Fruit fly (Drosophila melanogaster): ENCODE measurements around the gene CG13318.

CG13318 gene

dm6 chr3R:8772591-8772990 lies at the start of gene CG13318:
Gene CG13318, minus strand, starts transcription at chr3R:8772691.
- TF ChIP-seq rn (GFP tag; IDR thresholded peaks at IDR 0.05), result no peak

- TF ChIP-seq EcR (GFP tag; optimal IDR thresholded peaks at IDR 0.05) (peak; percentile 51), Ets98B (GFP tag; IDR thresholded peaks at IDR 0.05) (no peak)
Observed at dm6 chr3R:8821623-8822022, 49.1 kb upstream of the CG13318 start, which contains the start of gene CG8369. Gene CG8369, plus strand, starts transcription at chr3R:8822008.

- TF ChIP-seq CG32121 (GFP tag; IDR thresholded peaks at IDR 0.05) (peak; percentile 26; the same call in 1 of the 2 replicates), Pif1A (GFP tag; optimal IDR thresholded peaks at IDR 0.05) (peak; percentile 32), fd96Ca (GFP tag; IDR thresholded peaks at IDR 0.05) (no peak), rn (GFP tag; IDR thresholded peaks at IDR 0.05) (no peak), CG8301 (tag; optimal IDR thresholded peaks at IDR 0.05) (peak; percentile 2), CG8159 (tag; optimal IDR thresholded peaks at IDR 0.05) (no peak), CG17806 (tag; optimal IDR thresholded peaks at IDR 0.05) (peak; percentile 2), CG13204 (GFP tag; optimal IDR thresholded peaks at IDR 0.05) (no peak), Ets98B (GFP tag; IDR thresholded peaks at IDR 0.05) (peak; percentile 52; the same call in 1 of the 2 replicates), EcR (GFP tag; optimal IDR thresholded peaks at IDR 0.05) (peak; percentile 9), CG34367 (tag; optimal IDR thresholded peaks at IDR 0.05) (peak; percentile 36), CG14655 (GFP tag; optimal IDR thresholded peaks at IDR 0.05) (no peak), CG12605 (GFP tag; IDR thresholded peaks at IDR 0.05) (peak; percentile 63), D1 (tag; optimal IDR thresholded peaks at IDR 0.05) (peak; percentile 48), CG4496 (GFP tag; IDR thresholded peaks at IDR 0.05) (peak; percentile 68), Snoo (tag; optimal IDR thresholded peaks at IDR 0.05) (peak; percentile 12), Pif1B (GFP tag; optimal IDR thresholded peaks at IDR 0.05) (peak; percentile 10)
Observed at dm6 chr3R:8820428-8820912, 48.0 kb upstream of the CG13318 start, which contains the start of gene aqz. Gene aqz, minus strand, starts transcription at chr3R:8820682.

- TF ChIP-seq CG9948 (tag; optimal IDR thresholded peaks at IDR 0.05) (no peak), rn (GFP tag; IDR thresholded peaks at IDR 0.05) (no peak), CG12605 (GFP tag; IDR thresholded peaks at IDR 0.05) (no peak), CG10348 (GFP tag; IDR thresholded peaks at IDR 0.05) (no peak), EcR (GFP tag; optimal IDR thresholded peaks at IDR 0.05) (peak; percentile 30), CG13204 (GFP tag; optimal IDR thresholded peaks at IDR 0.05) (no peak), Snoo (tag; optimal IDR thresholded peaks at IDR 0.05) (no peak), Pif1A (GFP tag; optimal IDR thresholded peaks at IDR 0.05) (no peak), gl (tag; optimal IDR thresholded peaks at IDR 0.05) (peak; percentile 33), fd96Ca (GFP tag; IDR thresholded peaks at IDR 0.05) (peak; percentile 42; the same call in 1 of the 3 replicates), CG14655 (GFP tag; optimal IDR thresholded peaks at IDR 0.05) (no peak), CG15710 (tag; optimal IDR thresholded peaks at IDR 0.05) (no peak), CG17806 (tag; optimal IDR thresholded peaks at IDR 0.05) (no peak), CG8301 (tag; optimal IDR thresholded peaks at IDR 0.05) (no peak), CG32121 (GFP tag; IDR thresholded peaks at IDR 0.05) (no peak), CG4496 (GFP tag; IDR thresholded peaks at IDR 0.05) (no peak), CG8159 (tag; optimal IDR thresholded peaks at IDR 0.05) (no peak), Ets98B (GFP tag; IDR thresholded peaks at IDR 0.05) (peak; percentile 7; the same call in 1 of the 2 replicates), D1 (tag; optimal IDR thresholded peaks at IDR 0.05) (no peak)
Observed at dm6 chr3R:8819551-8820057, 47.1 kb upstream of the CG13318 start.

- TF ChIP-seq Ets98B (GFP tag; IDR thresholded peaks at IDR 0.05) (no peak), CG13204 (GFP tag; optimal IDR thresholded peaks at IDR 0.05) (no peak), EcR (GFP tag; optimal IDR thresholded peaks at IDR 0.05) (no peak), CG10348 (GFP tag; IDR thresholded peaks at IDR 0.05) (no peak), CG8301 (tag; optimal IDR thresholded peaks at IDR 0.05) (no peak), CG12605 (GFP tag; IDR thresholded peaks at IDR 0.05) (no peak), CG17806 (tag; optimal IDR thresholded peaks at IDR 0.05) (no peak), gl (tag; optimal IDR thresholded peaks at IDR 0.05) (no peak), Snoo (tag; optimal IDR thresholded peaks at IDR 0.05) (no peak)
Observed at dm6 chr3R:8818239-8818638, 45.7 kb upstream of the CG13318 start.

- TF ChIP-seq CG10348 (GFP tag; IDR thresholded peaks at IDR 0.05) (no peak), CG4496 (GFP tag; IDR thresholded peaks at IDR 0.05) (no peak), CG15710 (tag; optimal IDR thresholded peaks at IDR 0.05) (no peak), CG34367 (tag; optimal IDR thresholded peaks at IDR 0.05) (no peak), gl (tag; optimal IDR thresholded peaks at IDR 0.05) (no peak), CG17806 (tag; optimal IDR thresholded peaks at IDR 0.05) (no peak)
Observed at dm6 chr3R:8815074-8815473, 42.6 kb upstream of the CG13318 start.

- TF ChIP-seq D1 (tag; optimal IDR thresholded peaks at IDR 0.05) (no peak), CG4496 (GFP tag; IDR thresholded peaks at IDR 0.05) (no peak)
Observed at dm6 chr3R:8814029-8814647, 41.6 kb upstream of the CG13318 start.

Measured in whole organism, pupa.